Fruit fly (Drosophila melanogaster) whole organism, prepupa: ENCODE results near the gene Max.

Experiments used
- CG10631 ChIP-seq: fragments of 200-800 bp; sonication (Bioruptor generic); optimal IDR thresholded peaks from 2 replicates; lab custom pipeline; 2016; ENCODE audit warnings: missing biosample characterization, missing genetic modification characterization
- CG10669 ChIP-seq: fragments of 200-800 bp; sonication (Bioruptor generic); optimal IDR thresholded peaks from 3 replicates; lab custom pipeline; 2018; ENCODE audit warnings: missing biosample characterization, mild to moderate bottlenecking, missing genetic modification characterization, moderate library complexity
- CG11294 ChIP-seq: fragments of 200-800 bp; sonication (Bioruptor generic); IDR thresholded peaks from 2 replicates; pipeline ENCODE4 v1.3.6; 2022; ENCODE audit warnings: missing biosample characterization, missing genetic modification characterization
- CG11762 ChIP-seq: fragments of 200-800 bp; sonication (Bioruptor generic); optimal IDR thresholded peaks from 3 replicates; lab custom pipeline; 2016; ENCODE audit warnings: missing biosample characterization, missing genetic modification characterization; ENCODE audit not compliant: insufficient read depth
- CG15336 ChIP-seq: fragments of 200-800 bp; sonication (Bioruptor generic); IDR thresholded peaks from 2 replicates; pipeline ENCODE4 v1.3.6; 2022; ENCODE audit warnings: missing biosample characterization, missing genetic modification characterization
- CG16779 ChIP-seq: fragments of 200-800 bp; sonication (Bioruptor generic); optimal IDR thresholded peaks from 3 replicates; lab custom pipeline; 2017; ENCODE audit warnings: missing biosample characterization, mild to moderate bottlenecking, missing genetic modification characterization
- CG3032 ChIP-seq: fragments of 200-800 bp; optimal IDR thresholded peaks from 2 replicates; lab custom pipeline; 2019; ENCODE audit warnings: missing biosample characterization, mild to moderate bottlenecking, missing genetic modification characterization, moderate library complexity
- CG31627 ChIP-seq: fragments of 200-800 bp; sonication (Bioruptor generic); optimal IDR thresholded peaks from 3 replicates; lab custom pipeline; 2016; ENCODE audit warnings: missing biosample characterization, missing genetic modification characterization
- CG32006 ChIP-seq: fragments of 200-800 bp; sonication (Bioruptor generic); optimal IDR thresholded peaks from 3 replicates; lab custom pipeline; 2017; ENCODE audit warnings: missing biosample characterization, mild to moderate bottlenecking, missing genetic modification characterization
- CG34406 ChIP-seq: fragments of 200-800 bp; sonication (Bioruptor generic); optimal IDR thresholded peaks from 3 replicates; lab custom pipeline; 2016; ENCODE audit warnings: missing biosample characterization, missing genetic modification characterization
- CG4318 ChIP-seq: fragments of 200-800 bp; sonication (Bioruptor generic); optimal IDR thresholded peaks from 3 replicates; lab custom pipeline; 2017; ENCODE audit warnings: missing biosample characterization, mild to moderate bottlenecking, missing genetic modification characterization
- CG6276 ChIP-seq: fragments of 200-800 bp; sonication (Bioruptor generic); optimal IDR thresholded peaks from 2 replicates; lab custom pipeline; 2017; ENCODE audit warnings: missing biosample characterization, mild to moderate bottlenecking, missing genetic modification characterization
- CG6792 ChIP-seq: fragments of 200-800 bp; sonication (Bioruptor generic); optimal IDR thresholded peaks from 3 replicates; lab custom pipeline; 2016; ENCODE audit warnings: missing biosample characterization, missing genetic modification characterization
- CG6808 ChIP-seq: fragments of 200-800 bp; sonication (Bioruptor generic); optimal IDR thresholded peaks from 3 replicates; lab custom pipeline; 2017; ENCODE audit warnings: missing biosample characterization, missing genetic modification characterization, mild to moderate bottlenecking, moderate library complexity, missing genetic modification reagents
- CG6854 ChIP-seq: fragments of 200-800 bp; sonication (Bioruptor generic); optimal IDR thresholded peaks from 2 replicates; lab custom pipeline; 2017; ENCODE audit warnings: missing biosample characterization, mild to moderate bottlenecking, missing genetic modification characterization
- CG7368 ChIP-seq: fragments of 200-800 bp; sonication (Bioruptor generic); optimal IDR thresholded peaks from 3 replicates; lab custom pipeline; 2016; ENCODE audit warnings: missing biosample characterization, missing genetic modification characterization
- CG8119 ChIP-seq: fragments of 200-800 bp; sonication (Bioruptor generic); IDR thresholded peaks from 3 replicates; pipeline ENCODE4 v1.3.6; 2022; ENCODE audit warnings: missing biosample characterization, missing genetic modification characterization
- CG8632 ChIP-seq: fragments of 200-800 bp; sonication (Bioruptor generic); optimal IDR thresholded peaks from 3 replicates; lab custom pipeline; 2016; ENCODE audit warnings: missing biosample characterization, missing genetic modification characterization
- CG9139 ChIP-seq: fragments of 200-800 bp; sonication (Bioruptor generic); optimal IDR thresholded peaks from 3 replicates; lab custom pipeline; 2017; ENCODE audit warnings: missing biosample characterization, mild to moderate bottlenecking, missing genetic modification characterization
- Ets96B ChIP-seq: fragments of 200-800 bp; optimal IDR thresholded peaks from 2 replicates; lab custom pipeline; 2019; ENCODE audit warnings: missing biosample characterization, mild to moderate bottlenecking, missing genetic modification characterization, moderate library complexity
- Gug ChIP-seq: fragments of 200-800 bp; sonication (Bioruptor generic); IDR thresholded peaks from 2 replicates; pipeline ENCODE4 v1.3.6; 2022; ENCODE audit warnings: missing biosample characterization, missing genetic modification characterization
- Hr4 ChIP-seq: fragments of 200-800 bp; sonication (Bioruptor generic); optimal IDR thresholded peaks from 3 replicates; lab custom pipeline; 2016; ENCODE audit warnings: missing biosample characterization, missing genetic modification characterization
- Smox ChIP-seq: fragments of 200-800 bp; sonication (Bioruptor generic); optimal IDR thresholded peaks from 3 replicates; lab custom pipeline; 2016; ENCODE audit warnings: missing biosample characterization, missing genetic modification characterization
- Sox102F ChIP-seq: fragments of 200-800 bp; sonication (Bioruptor generic); optimal IDR thresholded peaks from 2 replicates; lab custom pipeline; 2016; ENCODE audit warnings: missing biosample characterization, mild to moderate bottlenecking, missing genetic modification characterization
- Sox15 ChIP-seq: fragments of 200-800 bp; sonication (Bioruptor generic); optimal IDR thresholded peaks from 3 replicates; lab custom pipeline; 2016; ENCODE audit warnings: missing biosample characterization, missing genetic modification characterization
- achi ChIP-seq: fragments of 200-800 bp; sonication (Bioruptor generic); optimal IDR thresholded peaks from 3 replicates; lab custom pipeline; 2016; ENCODE audit warnings: missing biosample characterization, missing genetic modification characterization
- eg ChIP-seq: fragments of 200-800 bp; sonication (Bioruptor generic); IDR thresholded peaks from 3 replicates; pipeline ENCODE4 v1.3.6; 2022; ENCODE audit warnings: missing biosample characterization, missing genetic modification characterization
- fd59A ChIP-seq: fragments of 200-800 bp; sonication (Bioruptor generic); optimal IDR thresholded peaks from 2 replicates; lab custom pipeline; 2017; ENCODE audit warnings: missing biosample characterization, mild to moderate bottlenecking, missing genetic modification characterization, missing genetic modification reagents
- fd85E ChIP-seq: fragments of 200-800 bp; sonication (Bioruptor generic); optimal IDR thresholded peaks from 3 replicates; lab custom pipeline; 2016; ENCODE audit warnings: missing biosample characterization, missing genetic modification characterization
- lz ChIP-seq: fragments of 200-800 bp; sonication (Bioruptor generic); optimal IDR thresholded peaks from 3 replicates; lab custom pipeline; 2016; ENCODE audit warnings: missing biosample characterization, missing genetic modification characterization
- net ChIP-seq: fragments of 200-800 bp; sonication (Bioruptor generic); optimal IDR thresholded peaks from 3 replicates; lab custom pipeline; 2016; ENCODE audit warnings: missing biosample characterization, missing genetic modification characterization
- spab ChIP-seq: fragments of 200-800 bp; sonication (Bioruptor generic); optimal IDR thresholded peaks from 2 replicates; lab custom pipeline; 2017; ENCODE audit warnings: missing biosample characterization, mild to moderate bottlenecking, missing genetic modification characterization, missing genetic modification reagents
- svp ChIP-seq: fragments of 200-800 bp; sonication (Bioruptor generic); peaks from one replicate; lab custom pipeline; 2016; ENCODE audit warnings: missing biosample characterization, missing genetic modification characterization
- topi ChIP-seq: fragments of 200-800 bp; sonication (Bioruptor generic); optimal IDR thresholded peaks from 3 replicates; lab custom pipeline; 2016; ENCODE audit warnings: missing biosample characterization, missing genetic modification characterization
- vri ChIP-seq: fragments of 200-800 bp; sonication (Bioruptor generic); optimal IDR thresholded peaks from 3 replicates; lab custom pipeline; 2016; ENCODE audit warnings: missing biosample characterization, mild to moderate bottlenecking, missing genetic modification characterization

Max gene

dm6 chr3L:19288395-19288969 is 24.5 kb upstream of the Max start:
- TF ChIP-seq Ets96B = no peak
- TF ChIP-seq vri (GFP tag; lab: Kevin White, UChicago) = peak; percentile 40
- TF ChIP-seq svp = peak; percentile 97

DNA sequence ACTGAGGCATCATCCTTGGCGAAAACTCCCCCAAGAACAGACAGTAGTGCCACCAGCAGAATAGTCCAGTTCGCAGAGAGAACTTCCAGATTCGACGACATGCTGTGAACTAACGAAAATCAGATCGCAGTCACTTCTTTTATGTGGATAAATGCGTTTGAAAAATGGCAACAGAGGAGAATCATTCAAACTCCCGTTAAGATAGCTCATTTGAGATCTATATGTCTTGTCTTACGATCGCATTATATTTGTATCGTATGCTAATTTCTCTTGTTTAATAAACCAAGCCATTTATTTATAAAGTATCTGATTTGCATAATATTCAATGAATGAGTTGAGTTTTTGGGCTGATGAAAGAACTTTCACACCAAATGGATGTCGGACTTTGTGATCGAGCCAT is 16.7 kb upstream of the Max start, which contains the start of gene CG14089:
CG14089 (minus strand) TSS at position 101 of the 400 bp plus-strand sequence.
- TF ChIP-seq Sox15 (GFP tag; lab: Kevin White, UChicago) = no peak
- no peak for TF ChIP-seq CG6792 (GFP tag; lab: Kevin White, UChicago)
- no peak for TF ChIP-seq CG11762 (GFP tag; lab: Kevin White, UChicago)
- no peak for TF ChIP-seq CG31627 (GFP tag; lab: Kevin White, UChicago)
- no peak for TF ChIP-seq CG8119 (GFP tag; lab: Robert Waterston, UW)
- no peak for TF ChIP-seq eg
- TF ChIP-seq Sox102F = no peak
- TF ChIP-seq CG3032 (tag; lab: Kevin White, UChicago) = no peak
- no peak for TF ChIP-seq achi (GFP tag; lab: Kevin White, UChicago)
- no peak for TF ChIP-seq Hr4 (GFP tag; lab: Kevin White, UChicago)
- TF ChIP-seq CG6854 (GFP tag; lab: Kevin White, UChicago) = no peak
- no peak for TF ChIP-seq CG15336 (GFP tag; lab: Robert Waterston, UW)
- TF ChIP-seq net (GFP tag; lab: Kevin White, UChicago) = no peak
- TF ChIP-seq CG6808 (GFP tag; lab: Kevin White, UChicago) = no peak
- no peak for TF ChIP-seq CG34406 (GFP tag; lab: Kevin White, UChicago)
- no peak for TF ChIP-seq fd59A (GFP tag; lab: Kevin White, UChicago)
- TF ChIP-seq CG16779 (tag; lab: Kevin White, UChicago) = no peak
- TF ChIP-seq CG7368 (GFP tag; lab: Kevin White, UChicago) = no peak
- TF ChIP-seq Gug (GFP tag; lab: Robert Waterston, UW) = no peak
- TF ChIP-seq lz (GFP tag; lab: Kevin White, UChicago) = no peak

DNA sequence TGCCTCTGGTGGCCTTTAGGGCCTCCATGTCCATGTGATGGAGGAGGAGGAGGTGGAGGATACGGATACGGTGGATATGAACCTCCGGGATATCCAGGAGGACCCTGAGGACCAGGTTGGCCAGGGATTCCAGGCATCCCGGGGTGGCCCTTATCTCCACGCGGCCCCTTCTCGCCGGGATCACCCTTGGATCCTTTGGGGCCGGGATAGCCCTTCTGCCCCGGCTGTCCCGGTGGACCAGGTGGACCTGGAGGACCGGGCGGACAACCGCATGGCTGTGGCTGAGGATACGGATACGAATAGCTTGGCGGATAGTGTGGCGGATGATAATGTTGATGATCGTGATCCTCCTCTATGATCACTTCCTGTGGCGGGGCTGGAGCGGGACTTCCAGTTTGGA is 16.3 kb upstream of the Max start:
- TF ChIP-seq CG8632 (GFP tag; lab: Kevin White, UChicago) (no peak), CG4318 (GFP tag; lab: Kevin White, UChicago) (no peak), CG8119 (GFP tag; lab: Robert Waterston, UW) (no peak), Hr4 (GFP tag; lab: Kevin White, UChicago) (no peak), CG10669 (GFP tag; lab: Kevin White, UChicago) (no peak), CG6276 (no peak), CG32006 (no peak), Smox (GFP tag; lab: Kevin White, UChicago) (no peak), CG10631 (GFP tag; lab: Kevin White, UChicago) (no peak), fd85E (no peak), CG9139 (no peak), spab (GFP tag; lab: Kevin White, UChicago) (no peak), svp (no peak), CG11294 (no peak)

dm6 chr3L:19275491-19275890 is 11.5 kb upstream of the Max start, which contains the start of gene CG14086:
CG14086 (plus strand) TSS chr3L:19275791.
- TF ChIP-seq topi (GFP tag; lab: Kevin White, UChicago) (no peak), spab (GFP tag; lab: Kevin White, UChicago) (no peak), CG6808 (GFP tag; lab: Kevin White, UChicago) (no peak), CG32006 (no peak), CG10669 (GFP tag; lab: Kevin White, UChicago) (no peak)
